Fruit fly (Drosophila melanogaster) whole organism, embryonic: ENCODE data around the gene Baldspot.
A peak's percentile ranks its signal among the peaks of the same experiment; 100 is the strongest.

Experiments
- Atf6 ChIP-seq: fragments of 200-800 bp; sonication (Bioruptor generic); IDR thresholded peaks from 2 replicates; pipeline ENCODE4 v1.3.6; 2022; ENCODE audit warnings: missing biosample characterization, missing genetic modification characterization
- Bteb2 ChIP-seq: fragments of 200-800 bp; sonication (Bioruptor generic); optimal IDR thresholded peaks from 2 replicates; lab custom pipeline; 2016; ENCODE audit warnings: missing biosample characterization, missing genetic modification characterization
- CG10209 ChIP-seq: fragments of 200-800 bp; sonication (Bioruptor generic); optimal IDR thresholded peaks from 3 replicates; lab custom pipeline; 2017; ENCODE audit warnings: missing biosample characterization, mild to moderate bottlenecking, missing genetic modification characterization, missing genetic modification reagents
- CG10431 ChIP-seq: fragments of 200-800 bp; sonication (Bioruptor generic); optimal IDR thresholded peaks from 3 replicates; lab custom pipeline; 2018; ENCODE audit warnings: missing biosample characterization, mild to moderate bottlenecking, missing genetic modification characterization
- CG11456 ChIP-seq: fragments of 200-800 bp; sonication (Bioruptor generic); IDR thresholded peaks from 3 replicates; pipeline ENCODE4 v1.3.6; 2022; ENCODE audit warnings: missing biosample characterization, missing genetic modification characterization
- CG12104 ChIP-seq: fragments of 200-800 bp; sonication (Bioruptor generic); optimal IDR thresholded peaks from 3 replicates; lab custom pipeline; 2016; ENCODE audit warnings: missing biosample characterization, missing genetic modification characterization
- CG1529 ChIP-seq: fragments of 200-800 bp; sonication (Bioruptor generic); optimal IDR thresholded peaks from 3 replicates; lab custom pipeline; 2018; ENCODE audit warnings: missing biosample characterization, missing genetic modification characterization
- CG17912 ChIP-seq: fragments of 200-800 bp; sonication (Bioruptor generic); optimal IDR thresholded peaks from 2 replicates; lab custom pipeline; 2018; ENCODE audit warnings: missing biosample characterization, mild to moderate bottlenecking, missing genetic modification characterization
- CG18599 ChIP-seq: fragments of 200-800 bp; sonication (Bioruptor generic); optimal IDR thresholded peaks from 3 replicates; lab custom pipeline; 2017; ENCODE audit warnings: missing biosample characterization, missing genetic modification characterization, mild to moderate bottlenecking, moderate library complexity, missing genetic modification reagents
- CG18619 ChIP-seq: fragments of 200-800 bp; sonication (Bioruptor generic); optimal IDR thresholded peaks from 3 replicates; lab custom pipeline; 2017; ENCODE audit warnings: missing biosample characterization, mild to moderate bottlenecking, missing genetic modification characterization
- CG2712 ChIP-seq: fragments of 200-800 bp; optimal IDR thresholded peaks from 3 replicates; lab custom pipeline; 2019; ENCODE audit warnings: missing biosample characterization, mild to moderate bottlenecking, missing genetic modification characterization, moderate library complexity
- CG2889 ChIP-seq: fragments of 200-800 bp; sonication (Bioruptor generic); IDR thresholded peaks from 3 replicates; pipeline ENCODE4 v1.3.6; 2022; ENCODE audit warnings: missing biosample characterization, missing genetic modification characterization
- CG3065 ChIP-seq: fragments of 200-800 bp; sonication (Bioruptor generic); optimal IDR thresholded peaks from 2 replicates; lab custom pipeline; 2016; ENCODE audit warnings: missing biosample characterization, missing genetic modification characterization
- CG31388 ChIP-seq: fragments of 200-800 bp; sonication (Bioruptor generic); optimal IDR thresholded peaks from 2 replicates; lab custom pipeline; 2016; ENCODE audit warnings: missing biosample characterization, missing genetic modification characterization
- CG33557 ChIP-seq: fragments of 200-800 bp; sonication (Bioruptor generic); optimal IDR thresholded peaks from 2 replicates; lab custom pipeline; 2019; ENCODE audit warnings: missing biosample characterization, mild to moderate bottlenecking, missing genetic modification characterization, moderate library complexity
- CG34224 ChIP-seq: fragments of 200-800 bp; sonication (Bioruptor generic); IDR thresholded peaks from 3 replicates; pipeline ENCODE4 v1.3.6; 2022; ENCODE audit warnings: missing biosample characterization, missing genetic modification characterization; ENCODE audit not compliant: partially characterized antibody
- CG34422 ChIP-seq: fragments of 200-800 bp; sonication (Bioruptor generic); IDR thresholded peaks from 3 replicates; pipeline ENCODE4 v1.3.6; 2022; ENCODE audit warnings: missing biosample characterization, missing genetic modification characterization
- CG4404 ChIP-seq: fragments of 200-800 bp; sonication (Bioruptor generic); IDR thresholded peaks from 2 replicates; pipeline ENCODE4 v1.3.6; 2022; ENCODE audit warnings: missing biosample characterization, missing genetic modification characterization
- CG6272 ChIP-seq: fragments of 200-800 bp; sonication (Bioruptor generic); IDR thresholded peaks from 2 replicates; pipeline ENCODE4 v1.3.6; 2022; ENCODE audit warnings: missing biosample characterization, missing genetic modification characterization
- CG6813 ChIP-seq: fragments of 200-800 bp; sonication (Bioruptor generic); optimal IDR thresholded peaks from 2 replicates; lab custom pipeline; 2017; ENCODE audit warnings: missing biosample characterization, missing genetic modification characterization, mild to moderate bottlenecking, moderate library complexity, missing genetic modification reagents
- CG7928 ChIP-seq: fragments of 200-800 bp; sonication (Bioruptor generic); optimal IDR thresholded peaks from 2 replicates; lab custom pipeline; 2017; ENCODE audit warnings: missing biosample characterization, mild to moderate bottlenecking, missing genetic modification characterization
- CG8089 ChIP-seq: fragments of 200-800 bp; sonication (Bioruptor generic); optimal IDR thresholded peaks from 3 replicates; lab custom pipeline; 2016; ENCODE audit warnings: missing biosample characterization, missing genetic modification characterization
- CG8281 ChIP-seq: fragments of 200-800 bp; sonication (Bioruptor generic); optimal IDR thresholded peaks from 2 replicates; lab custom pipeline; 2018; ENCODE audit warnings: missing biosample characterization, mild to moderate bottlenecking, missing genetic modification characterization, moderate library complexity
- CG8478 ChIP-seq: fragments of >200 bp; optimal IDR thresholded peaks from 2 replicates; lab custom pipeline; 2018
- Dll ChIP-seq: fragments of 200-800 bp; sonication (Bioruptor generic); IDR thresholded peaks from 4 replicates; pipeline ENCODE4 v1.3.6; 2022; ENCODE audit warnings: missing biosample characterization, missing genetic modification characterization; ENCODE audit not compliant: partially characterized antibody
- Hey ChIP-seq: fragments of 200-800 bp; sonication (Bioruptor generic); optimal IDR thresholded peaks from 3 replicates; lab custom pipeline; 2018; ENCODE audit warnings: missing biosample characterization, mild to moderate bottlenecking, missing genetic modification characterization
- Med ChIP-seq: fragments of 200-800 bp; sonication (Bioruptor generic); peaks from one replicate; lab custom pipeline; 2016; ENCODE audit warnings: missing biosample characterization, missing genetic modification characterization, mild to moderate bottlenecking, inconsistent platforms, moderate library complexity
- Meics ChIP-seq: fragments of 200-800 bp; sonication (Bioruptor generic); optimal IDR thresholded peaks from 2 replicates; lab custom pipeline; 2017; ENCODE audit warnings: missing biosample characterization, mild to moderate bottlenecking, missing genetic modification characterization
- Nf-YA ChIP-seq: fragments of 200-800 bp; sonication (Bioruptor generic); IDR thresholded peaks from 2 replicates; pipeline ENCODE4 v1.3.6; 2022; ENCODE audit warnings: missing biosample characterization, missing genetic modification characterization
- Side ChIP-seq: fragments of 200-800 bp; sonication (Bioruptor generic); optimal IDR thresholded peaks from 2 replicates; lab custom pipeline; 2016; ENCODE audit warnings: missing biosample characterization, missing genetic modification characterization
- Sin3A ChIP-seq: fragments of >200 bp; optimal IDR thresholded peaks from 2 replicates; lab custom pipeline; 2018
- Stat92E ChIP-seq, 3 experiments: fragments of >200 bp in 2 of 3; fragments of 200-800 bp in 1 of 3; sonication (Bioruptor generic) in 1 of 3; optimal IDR thresholded peaks; 2 replicates each; lab custom pipeline; 2017 to 2019; ENCODE audit warnings: missing biosample characterization in 3 of 3, missing genetic modification characterization in 3 of 3, mild to moderate bottlenecking in 1 of 3, moderate library complexity in 1 of 3
- Tbp ChIP-seq: fragments of >200 bp; optimal IDR thresholded peaks from 2 replicates; lab custom pipeline; 2018; ENCODE audit warnings: missing biosample characterization, missing genetic modification characterization
- Vsx1 ChIP-seq: fragments of 200-800 bp; sonication (Bioruptor generic); optimal IDR thresholded peaks from 2 replicates; lab custom pipeline; 2017; ENCODE audit warnings: missing biosample characterization, mild to moderate bottlenecking, missing genetic modification characterization, missing genetic modification reagents
- chm ChIP-seq: fragments of 200-800 bp; sonication (Bioruptor generic); IDR thresholded peaks from 2 replicates; pipeline ENCODE4 v1.3.6; 2022; ENCODE audit warnings: missing biosample characterization, missing genetic modification characterization
- corto ChIP-seq: fragments of 200-800 bp; sonication (Bioruptor generic); optimal IDR thresholded peaks from 2 replicates; lab custom pipeline; 2016; ENCODE audit warnings: missing biosample characterization, mild to moderate bottlenecking, missing genetic modification characterization, moderate library complexity
- crol ChIP-seq: fragments of 200-800 bp; sonication (Bioruptor generic); IDR thresholded peaks from 2 replicates; pipeline ENCODE4 v1.3.6; 2022; ENCODE audit warnings: missing biosample characterization, missing genetic modification characterization
- esg ChIP-seq: fragments of 200-800 bp; sonication (Bioruptor generic); conservative IDR thresholded peaks from 2 replicates; pipeline ENCODE4 v1.3.6; 2022; ENCODE audit warnings: missing biosample characterization, missing genetic modification characterization
- eve ChIP-seq, 2 experiments: fragments of >200 bp; optimal IDR thresholded peaks; 2 replicates each; lab custom pipeline; 2017; ENCODE audit warnings: missing biosample characterization in 2 of 2, missing genetic modification characterization in 2 of 2
- fd3F ChIP-seq: fragments of 200-800 bp; sonication (Bioruptor generic); optimal IDR thresholded peaks from 2 replicates; lab custom pipeline; 2018; ENCODE audit warnings: missing biosample characterization, mild to moderate bottlenecking, missing genetic modification characterization, moderate library complexity
- fru ChIP-seq: fragments of >200 bp; optimal IDR thresholded peaks from 2 replicates; lab custom pipeline; 2017
- gce ChIP-seq: fragments of 200-800 bp; sonication (Bioruptor generic); IDR thresholded peaks from 3 replicates; pipeline ENCODE4 v1.3.6; 2022; ENCODE audit warnings: missing biosample characterization, missing genetic modification characterization
- h ChIP-seq: fragments of >200 bp; optimal IDR thresholded peaks from 2 replicates; lab custom pipeline; 2017
- hb ChIP-seq: fragments of 200-800 bp; sonication (Bioruptor generic); IDR thresholded peaks from 3 replicates; pipeline ENCODE4 v1.3.6; 2022; ENCODE audit warnings: missing biosample characterization, missing genetic modification characterization; ENCODE audit not compliant: partially characterized antibody
- hth ChIP-seq: fragments of >200 bp; optimal IDR thresholded peaks from 2 replicates; lab custom pipeline; 2017; ENCODE audit warnings: inconsistent platforms
- kah ChIP-seq: fragments of 200-800 bp; sonication (Bioruptor generic); optimal IDR thresholded peaks from 2 replicates; lab custom pipeline; 2018; ENCODE audit warnings: missing biosample characterization, mild to moderate bottlenecking, missing genetic modification characterization
- maf-S ChIP-seq: fragments of 200-800 bp; sonication (Bioruptor generic); optimal IDR thresholded peaks from 2 replicates; lab custom pipeline; 2016; ENCODE audit warnings: missing biosample characterization, missing genetic modification characterization
- mirr ChIP-seq: fragments of 200-800 bp; sonication (Bioruptor generic); optimal IDR thresholded peaks from 3 replicates; lab custom pipeline; 2018; ENCODE audit warnings: missing biosample characterization, mild to moderate bottlenecking, missing genetic modification characterization
- pb ChIP-seq: fragments of 200-800 bp; sonication (Bioruptor generic); optimal IDR thresholded peaks from 3 replicates; lab custom pipeline; 2016; ENCODE audit warnings: missing biosample characterization, missing genetic modification characterization
- so ChIP-seq: fragments of 200-800 bp; sonication (Bioruptor generic); IDR thresholded peaks from 3 replicates; pipeline ENCODE4 v1.3.6; 2022; ENCODE audit warnings: missing biosample characterization, missing genetic modification characterization
- tup ChIP-seq: fragments of 200-800 bp; sonication (Bioruptor generic); optimal IDR thresholded peaks from 2 replicates; lab custom pipeline; 2016; ENCODE audit warnings: missing biosample characterization, mild to moderate bottlenecking, missing genetic modification characterization, moderate library complexity
- unc-4 ChIP-seq: fragments of 200-800 bp; sonication (Bioruptor generic); IDR thresholded peaks from 2 replicates; pipeline ENCODE4 v1.3.6; 2022; ENCODE audit warnings: missing biosample characterization, missing genetic modification characterization; ENCODE audit not compliant: partially characterized antibody
- zen ChIP-seq: fragments of 200-800 bp; sonication (Bioruptor generic); optimal IDR thresholded peaks from 3 replicates; lab custom pipeline; 2018; ENCODE audit warnings: missing biosample characterization, mild to moderate bottlenecking, missing genetic modification characterization, moderate library complexity

Gene Baldspot

dm6 chr3L:16642088-16642507, 19.3 kb downstream of the Baldspot start (continued):
- TF ChIP-seq Nf-YA (GFP tag; lab: Robert Waterston, UW) (no peak), CG34224 (GFP tag; lab: Robert Waterston, UW) (no peak), CG10431 (GFP tag; lab: Kevin White, UChicago) (peak; percentile 45), CG1529 (GFP tag; lab: Kevin White, UChicago) (peak; percentile 65), CG2889 (GFP tag; lab: Robert Waterston, UW) (no peak), kah (GFP tag; lab: Kevin White, UChicago) (peak; percentile 9), CG33557 (GFP tag; lab: Kevin White, UChicago) (peak; percentile 59), fru (lab: Kevin White, UChicago) (no peak), CG17912 (GFP tag; lab: Kevin White, UChicago) (no peak), mirr (GFP tag; lab: Kevin White, UChicago) (no peak), CG18619 (GFP tag; lab: Kevin White, UChicago) (peak; percentile 23), CG7928 (GFP tag; lab: Kevin White, UChicago) (no peak), hth (lab: Kevin White, UChicago) (no peak), chm (GFP tag; lab: Robert Waterston, UW) (no peak), CG10209 (GFP tag; lab: Kevin White, UChicago) (peak; percentile 55), Med (GFP tag; lab: Kevin White, UChicago) (peak; percentile 23), CG8089 (no peak), CG11456 (no peak), CG8478 (lab: Kevin White, UChicago) (no peak), CG6813 (GFP tag; lab: Kevin White, UChicago) (peak; percentile 22), CG6272 (GFP tag; lab: Robert Waterston, UW) (no peak), zen (tag; lab: Kevin White, UChicago) (no peak), eve (GFP tag; optimal IDR thresholded peaks at IDR 0.05; lab: Kevin White, UChicago) (peak in 1 of 2 experiments; percentile 84), Hey (tag; lab: Kevin White, UChicago) (no peak), Meics (peak; percentile 23), CG8281 (tag; lab: Kevin White, UChicago) (no peak), fd3F (GFP tag; lab: Kevin White, UChicago) (no peak), gce (GFP tag; lab: Robert Waterston, UW) (0 out of 3 replicates have a peak, but pooled peaks have one; percentile 19), Dll (GFP tag; lab: Robert Waterston, UW) (no peak), hb (GFP tag; lab: Robert Waterston, UW) (no peak), Atf6 (no peak), maf-S (no peak), tup (GFP tag; lab: Kevin White, UChicago) (no peak), unc-4 (no peak), so (no peak; the same call in 2 of the 3 replicates), CG12104 (peak; percentile 21), Bteb2 (GFP tag; lab: Kevin White, UChicago) (no peak), h (lab: Kevin White, UChicago) (no peak), CG34422 (GFP tag; lab: Robert Waterston, UW) (0 out of 3 replicates have a peak, but pooled peaks have one; percentile 39), CG3065 (GFP tag; lab: Kevin White, UChicago) (no peak), Stat92E (GFP tag; optimal IDR thresholded peaks at IDR 0.05; lab: Kevin White, UChicago) (no peak), crol (GFP tag; lab: Robert Waterston, UW) (no peak), esg (GFP tag; lab: Robert Waterston, UW) (0 out of 2 replicates have a peak, but pooled peaks have one; percentile 28), Sin3A (no peak), Side (GFP tag; lab: Kevin White, UChicago) (no peak), CG31388 (no peak), Tbp (GFP tag; lab: Kevin White, UChicago) (no peak), CG18599 (GFP tag; lab: Kevin White, UChicago) (peak; percentile 25), CG4404 (no peak), CG2712 (peak; percentile 86), corto (GFP tag; lab: Kevin White, UChicago) (no peak), pb (GFP tag; lab: Kevin White, UChicago) (no peak), Vsx1 (no peak)
